Worm (Caenorhabditis elegans) whole organism, L2 larva: Measurements from ENCODE around the gene C28A5.1.

Source experiments
- C34F6.9 ChIP-seq: fragments of 150-350 bp; optimal IDR thresholded peaks from 2 replicates; lab custom pipeline; 2014; ENCODE audit warnings: missing biosample characterization, missing genetic modification characterization
- R02D3.7 ChIP-seq: fragments of 150-350 bp; optimal IDR thresholded peaks from 2 replicates; lab custom pipeline; 2014; ENCODE audit warnings: missing biosample characterization, missing genetic modification characterization
- Y55F3AM.14 ChIP-seq: fragments of 200-800 bp; sonication (Bioruptor generic); optimal IDR thresholded peaks from 2 replicates; lab custom pipeline; 2018; ENCODE audit warnings: mild to moderate bottlenecking, missing genetic modification characterization, missing compliant biosample characterization
- ZK546.5 ChIP-seq: sonication (generic microtip); optimal IDR thresholded peaks from 2 replicates; lab custom pipeline; 2017; ENCODE audit warnings: missing biosample characterization, missing genetic modification characterization
- ama-1 ChIP-seq: fragments of 150-350 bp; optimal IDR thresholded peaks from 2 replicates; lab custom pipeline; 2018; ENCODE audit warnings: inconsistent platforms
- blmp-1 ChIP-seq: sonication (generic microtip); optimal IDR thresholded peaks from 2 replicates; lab custom pipeline; 2017; ENCODE audit warnings: missing genetic modification characterization, mild to moderate bottlenecking, missing compliant biosample characterization, antibody characterized with exemption, moderate library complexity; ENCODE audit not compliant: insufficient read depth
- ceh-82 ChIP-seq: fragments of 150-350 bp; optimal IDR thresholded peaks from 2 replicates; lab custom pipeline; 2014; ENCODE audit warnings: missing biosample characterization, missing genetic modification characterization
- crh-2 ChIP-seq: sonication (generic microtip); optimal IDR thresholded peaks from 2 replicates; lab custom pipeline; 2017; ENCODE audit warnings: missing biosample characterization, missing genetic modification characterization
- dmd-4 ChIP-seq: sonication (generic microtip); optimal IDR thresholded peaks from 2 replicates; lab custom pipeline; 2017; ENCODE audit warnings: missing biosample characterization, missing genetic modification characterization
- elt-1 ChIP-seq: fragments of 150-350 bp; optimal IDR thresholded peaks from 2 replicates; lab custom pipeline; 2014; ENCODE audit warnings: missing biosample characterization, missing genetic modification characterization
- fos-1 ChIP-seq: fragments of 150-350 bp; optimal IDR thresholded peaks from 2 replicates; lab custom pipeline; 2014; ENCODE audit warnings: missing biosample characterization, missing genetic modification characterization
- lin-13 ChIP-seq: fragments of 150-350 bp; optimal IDR thresholded peaks from 2 replicates; lab custom pipeline; 2014; ENCODE audit warnings: missing biosample characterization, missing genetic modification reagents, missing genetic modification characterization
- lin-39 ChIP-seq: fragments of 150-350 bp; optimal IDR thresholded peaks from 2 replicates; lab custom pipeline; 2014; ENCODE audit warnings: missing biosample characterization, missing genetic modification reagents, missing genetic modification characterization
- mdl-1 ChIP-seq, 2 experiments: fragments of 150-350 bp in 1 of 2; sonication (generic microtip) in 1 of 2; optimal IDR thresholded peaks; 2 replicates each; lab custom pipeline; 2017; ENCODE audit warnings: missing biosample characterization in 2 of 2, missing genetic modification characterization in 2 of 2
- nhr-10 ChIP-seq: sonication (generic microtip); optimal IDR thresholded peaks from 2 replicates; lab custom pipeline; 2017; ENCODE audit warnings: missing biosample characterization, missing genetic modification characterization
- nhr-12 ChIP-seq: fragments of 150-350 bp; optimal IDR thresholded peaks from 2 replicates; lab custom pipeline; 2014; ENCODE audit warnings: missing biosample characterization, missing genetic modification characterization
- nhr-129 ChIP-seq: fragments of 150-350 bp; optimal IDR thresholded peaks from 2 replicates; lab custom pipeline; 2014; ENCODE audit warnings: missing biosample characterization, missing genetic modification characterization
- nhr-21 ChIP-seq: fragments of 150-350 bp; optimal IDR thresholded peaks from 2 replicates; lab custom pipeline; 2014; ENCODE audit warnings: missing biosample characterization, missing genetic modification characterization
- nhr-25 ChIP-seq: fragments of 150-350 bp; sonication (generic microtip); optimal IDR thresholded peaks from 3 replicates; lab custom pipeline; 2014; ENCODE audit warnings: missing biosample characterization, missing genetic modification characterization
- nhr-6 ChIP-seq: fragments of 150-350 bp; optimal IDR thresholded peaks from 2 replicates; lab custom pipeline; 2014; ENCODE audit warnings: missing biosample characterization, missing genetic modification characterization
- nhr-77 ChIP-seq: fragments of 150-350 bp; optimal IDR thresholded peaks from 2 replicates; lab custom pipeline; 2014; ENCODE audit warnings: missing biosample characterization, missing genetic modification characterization
- peb-1 ChIP-seq: fragments of 150-350 bp; optimal IDR thresholded peaks from 2 replicates; lab custom pipeline; 2014; ENCODE audit warnings: missing biosample characterization, missing genetic modification characterization
- skn-1 ChIP-seq: sonication (generic microtip); optimal IDR thresholded peaks from 2 replicates; lab custom pipeline; 2017; ENCODE audit warnings: missing biosample characterization, missing genetic modification characterization
- sma-3 ChIP-seq: sonication (generic microtip); optimal IDR thresholded peaks from 2 replicates; lab custom pipeline; 2016; ENCODE audit warnings: missing genetic modification reagents, missing genetic modification characterization, missing compliant biosample characterization
- sma-9 ChIP-seq, 2 experiments: fragments of 150-350 bp in 1 of 2; sonication (generic microtip) in 1 of 2; optimal IDR thresholded peaks; 2 replicates each; lab custom pipeline; 2014 to 2016; ENCODE audit warnings: missing genetic modification characterization in 2 of 2, mild to moderate bottlenecking in 1 of 2, missing biosample characterization in 1 of 2, missing compliant biosample characterization in 1 of 2, missing genetic modification reagents in 1 of 2, moderate library complexity in 1 of 2
- snpc-4 ChIP-seq: fragments of 150-350 bp; optimal IDR thresholded peaks from 2 replicates; lab custom pipeline; 2014; ENCODE audit warnings: missing biosample characterization, missing genetic modification characterization
- unc-39 ChIP-seq: fragments of 150-350 bp; optimal IDR thresholded peaks from 2 replicates; lab custom pipeline; 2014; ENCODE audit warnings: missing biosample characterization, missing genetic modification characterization
- unc-55 ChIP-seq: fragments of 150-350 bp; sonication (generic microtip); optimal IDR thresholded peaks from 3 replicates; lab custom pipeline; 2014; ENCODE audit warnings: missing biosample characterization, missing genetic modification reagents, missing genetic modification characterization
- unc-62 ChIP-seq: fragments of 150-350 bp; optimal IDR thresholded peaks from 2 replicates; lab custom pipeline; 2014; ENCODE audit warnings: missing biosample characterization, missing genetic modification reagents, missing genetic modification characterization
- ztf-1 ChIP-seq: fragments of 200-800 bp; sonication (Bioruptor generic); conservative IDR thresholded peaks from 2 replicates; pipeline ENCODE4 v1.3.6; 2022; ENCODE audit warnings: missing genetic modification characterization, missing compliant biosample characterization
- ztf-4 ChIP-seq: fragments of 150-350 bp; optimal IDR thresholded peaks from 2 replicates; lab custom pipeline; 2014; ENCODE audit warnings: missing biosample characterization, missing genetic modification characterization

The C28A5.1 gene

ce11 chrIII:4407144-4407543, 27.0 kb downstream of the C28A5.1 start, which contains the start of gene prdx-3:
Gene prdx-3 (plus strand): TSS chrIII:4407444.
- TF ChIP-seq lin-13 (GFP tag; lab: Kevin White, UChicago) = no peak
- no peak for TF ChIP-seq peb-1 (tag; lab: Kevin White, UChicago)
- no peak for TF ChIP-seq nhr-12
- TF ChIP-seq C34F6.9 (tag; lab: Kevin White, UChicago) = no peak
- no peak for TF ChIP-seq dmd-4
- TF ChIP-seq ztf-4 (tag; lab: Kevin White, UChicago) = no peak
- no peak for TF ChIP-seq nhr-21 (tag; lab: Kevin White, UChicago)
- TF ChIP-seq skn-1 (tag; lab: Kevin White, UChicago) = no peak
- no peak for TF ChIP-seq lin-39 (tag; lab: Kevin White, UChicago)

ce11 chrIII:4405986-4406385, 28.2 kb downstream of the C28A5.1 start, which contains the start of gene rnp-4:
Gene rnp-4 (plus strand): TSS chrIII:4406286.
- TF ChIP-seq nhr-25 (no peak), Y55F3AM.14 (GFP tag; lab: Kevin White, UChicago) (no peak), dmd-4 (no peak)

- TF ChIP-seq snpc-4 (tag; lab: Kevin White, UChicago) = peak; percentile 33
- TF ChIP-seq nhr-25 = peak; percentile 13
- peak; percentile 0 for TF ChIP-seq fos-1
- TF ChIP-seq blmp-1 (tag; lab: Kevin White, UChicago) = no peak
- TF ChIP-seq unc-55 = peak; percentile 56
- TF ChIP-seq C34F6.9 (tag; lab: Kevin White, UChicago) = peak; percentile 62
- peak; percentile 42 for TF ChIP-seq nhr-129
- TF ChIP-seq skn-1 (tag; lab: Kevin White, UChicago) = no peak
- TF ChIP-seq, all 48 proteins: peak for 6
These were observed 29.8 kb downstream of the C28A5.1 start, which contains the start of the genes R07E5.17 and snfc-5 for ce11 chrIII:4404339-4404836. Gene R07E5.17 (minus strand): TSS chrIII:4404436. Gene snfc-5 (plus strand): TSS chrIII:4404786.

ce11 chrIII:4401142-4401541, 33.0 kb downstream of the C28A5.1 start, which contains the start of gene R07E5.15:
Gene R07E5.15 (plus strand): TSS chrIII:4401442.
- TF ChIP-seq ztf-1 (no peak), sma-9 (GFP tag; optimal IDR thresholded peaks at IDR 0.05; lab: Kevin White, UChicago) (no peak), sma-9 (tag; optimal IDR thresholded peaks at IDR 0.05; lab: Kevin White, UChicago) (no peak), crh-2 (no peak), unc-62 (GFP tag; lab: Kevin White, UChicago) (no peak), R02D3.7 (no peak), mdl-1 (tag; optimal IDR thresholded peaks at IDR 0.05; lab: Kevin White, UChicago) (no peak), C34F6.9 (tag; lab: Kevin White, UChicago) (no peak), nhr-10 (tag; lab: Kevin White, UChicago) (no peak), sma-3 (GFP tag; lab: Kevin White, UChicago) (no peak)

ce11 chrIII:4398463-4398862, 35.7 kb downstream of the C28A5.1 start, which contains the start of gene R07E5.6:
Gene R07E5.6 (plus strand): TSS chrIII:4398763.
- TF ChIP-seq fos-1 (no peak), nhr-6 (no peak), mdl-1 (tag; optimal IDR thresholded peaks at IDR 0.05; lab: Kevin White, UChicago) (no peak), ceh-82 (tag; lab: Kevin White, UChicago) (no peak), ama-1 (lab: Kevin White, UChicago) (no peak), R02D3.7 (no peak), nhr-129 (no peak), lin-39 (tag; lab: Kevin White, UChicago) (no peak), lin-13 (GFP tag; lab: Kevin White, UChicago) (no peak), peb-1 (tag; lab: Kevin White, UChicago) (no peak), elt-1 (tag; lab: Kevin White, UChicago) (no peak), ztf-4 (tag; lab: Kevin White, UChicago) (no peak), unc-39 (tag; lab: Kevin White, UChicago) (no peak), nhr-10 (tag; lab: Kevin White, UChicago) (no peak), ZK546.5 (no peak), nhr-25 (no peak), sma-9 (GFP tag; optimal IDR thresholded peaks at IDR 0.05; lab: Kevin White, UChicago) (no peak), sma-9 (tag; optimal IDR thresholded peaks at IDR 0.05; lab: Kevin White, UChicago) (no peak)

- TF ChIP-seq nhr-77 (tag; lab: Kevin White, UChicago) (no peak), ama-1 (lab: Kevin White, UChicago) (no peak), lin-13 (GFP tag; lab: Kevin White, UChicago) (no peak), peb-1 (tag; lab: Kevin White, UChicago) (no peak), unc-55 (no peak)
These were observed 37.0 kb downstream of the C28A5.1 start, which contains the start of gene R07E5.5 for ce11 chrIII:4397115-4397514. Gene R07E5.5 (plus strand): TSS chrIII:4397415.
